Worm (Caenorhabditis elegans): ENCODE results near the gene pudl-2.
A peak's percentile ranks its signal among the peaks of the same experiment; 100 is the strongest.

Gene pudl-2

ce11 chrIV:2805525-2805924 lies 29.1 kb upstream of the pudl-2 start, which contains the start of gene Y54G2A.45:
Gene Y54G2A.45 (plus strand): TSS chrIV:2805857.
- TF ChIP-seq ces-1 (GFP tag; optimal IDR thresholded peaks at IDR 0.05) (no peak), sptf-1 (tag; optimal IDR thresholded peaks at IDR 0.05) (peak; percentile 79), ceh-39 (tag; optimal IDR thresholded peaks at IDR 0.05) (no peak), cnd-1 (tag; optimal IDR thresholded peaks at IDR 0.05) (peak; percentile 78), ceh-83 (GFP tag; optimal IDR thresholded peaks at IDR 0.05) (peak; percentile 72), sem-2 (GFP tag; optimal IDR thresholded peaks at IDR 0.05) (peak; percentile 58), mls-2 (tag; optimal IDR thresholded peaks at IDR 0.05) (peak; percentile 64), bed-3 (GFP tag; optimal IDR thresholded peaks at IDR 0.05) (no peak), zip-8 (tag; optimal IDR thresholded peaks at IDR 0.05) (no peak), tbx-8 (GFP tag; optimal IDR thresholded peaks at IDR 0.05) (no peak), hlh-1 (tag; optimal IDR thresholded peaks at IDR 0.05) (no peak), M03D4.4 (tag; optimal IDR thresholded peaks at IDR 0.05) (peak; percentile 76), lsy-2 (tag; optimal IDR thresholded peaks at IDR 0.05) (no peak), ceh-43 (GFP tag; optimal IDR thresholded peaks at IDR 0.05) (peak; percentile 7), mep-1 (tag; optimal IDR thresholded peaks at IDR 0.05) (peak; percentile 36), unc-120 (tag; optimal IDR thresholded peaks at IDR 0.05; ENCODE audit: poor library complexity, severe bottlenecking) (peak; percentile 71), lin-32 (GFP tag; optimal IDR thresholded peaks at IDR 0.05) (peak; percentile 28), nhr-28 (tag; optimal IDR thresholded peaks at IDR 0.05) (no peak), drap-1 (GFP tag; optimal IDR thresholded peaks at IDR 0.05) (peak; percentile 66), nhr-12 (tag; optimal IDR thresholded peaks at IDR 0.05) (no peak), elt-3 (tag; optimal IDR thresholded peaks at IDR 0.05) (no peak), flh-1 (GFP tag; optimal IDR thresholded peaks at IDR 0.05) (peak; percentile 36)

ce11 chrIV:2808154-2808553 lies 26.5 kb upstream of the pudl-2 start:
- TF ChIP-seq ces-1 (GFP tag; optimal IDR thresholded peaks at IDR 0.05) (no peak), ceh-83 (GFP tag; optimal IDR thresholded peaks at IDR 0.05) (no peak), ham-2 (GFP tag; optimal IDR thresholded peaks at IDR 0.05) (no peak), hlh-1 (tag; optimal IDR thresholded peaks at IDR 0.05) (no peak), lsy-2 (tag; optimal IDR thresholded peaks at IDR 0.05) (no peak), unc-62 (GFP tag; optimal IDR thresholded peaks at IDR 0.05) (no peak), nhr-237 (tag; optimal IDR thresholded peaks at IDR 0.05) (no peak), elt-1 (tag; optimal IDR thresholded peaks at IDR 0.05; ENCODE audit: borderline replicate concordance, insufficient read depth) (no peak), tbx-8 (GFP tag; optimal IDR thresholded peaks at IDR 0.05) (no peak), unc-120 (tag; optimal IDR thresholded peaks at IDR 0.05; ENCODE audit: poor library complexity, severe bottlenecking) (no peak), flh-1 (GFP tag; optimal IDR thresholded peaks at IDR 0.05) (no peak), nhr-12 (tag; optimal IDR thresholded peaks at IDR 0.05) (no peak), M03D4.4 (tag; optimal IDR thresholded peaks at IDR 0.05) (no peak)

- TF ChIP-seq nhr-237 (tag; optimal IDR thresholded peaks at IDR 0.05), result no peak
- peak; percentile 13 for TF ChIP-seq elt-1 (tag; optimal IDR thresholded peaks at IDR 0.05; ENCODE audit: borderline replicate concordance, insufficient read depth)
- TF ChIP-seq unc-62 (GFP tag; optimal IDR thresholded peaks at IDR 0.05), result no peak
- TF ChIP-seq ham-2 (GFP tag; optimal IDR thresholded peaks at IDR 0.05), result peak; percentile 27
- no peak for TF ChIP-seq M03D4.4 (tag; optimal IDR thresholded peaks at IDR 0.05)
- TF ChIP-seq lin-13 (tag; optimal IDR thresholded peaks at IDR 0.05), result no peak
- TF ChIP-seq nhr-12 (tag; optimal IDR thresholded peaks at IDR 0.05), result no peak
- TF ChIP-seq blmp-1 (tag; optimal IDR thresholded peaks at IDR 0.05), result peak; percentile 88
- TF ChIP-seq flh-1 (GFP tag; optimal IDR thresholded peaks at IDR 0.05), result no peak
- TF ChIP-seq ces-1 (GFP tag; optimal IDR thresholded peaks at IDR 0.05), result no peak
Measured at ce11 chrIV:2809208-2809607, 25.4 kb upstream of the pudl-2 start, which contains the start of gene Y54G2A.76. Gene Y54G2A.76 (plus strand): TSS chrIV:2809410.

- TF ChIP-seq nhr-76 (tag; optimal IDR thresholded peaks at IDR 0.05) (no peak), zip-8 (tag; optimal IDR thresholded peaks at IDR 0.05) (no peak), lin-13 (tag; optimal IDR thresholded peaks at IDR 0.05) (no peak)
Measured at ce11 chrIV:2817038-2817437, 17.6 kb upstream of the pudl-2 start.

ce11 chrIV:2819633-2820032 lies 15.0 kb upstream of the pudl-2 start, which contains the start of gene Y54G2A.13:
Gene Y54G2A.13 (minus strand): TSS chrIV:2819733.
- TF ChIP-seq mab-5 (tag; optimal IDR thresholded peaks at IDR 0.05) (no peak), lin-32 (GFP tag; optimal IDR thresholded peaks at IDR 0.05) (no peak), lin-13 (tag; optimal IDR thresholded peaks at IDR 0.05) (no peak), unc-39 (tag; optimal IDR thresholded peaks at IDR 0.05) (no peak), bed-3 (GFP tag; optimal IDR thresholded peaks at IDR 0.05) (no peak), M03D4.4 (tag; optimal IDR thresholded peaks at IDR 0.05) (no peak), zip-8 (tag; optimal IDR thresholded peaks at IDR 0.05) (no peak), flh-1 (GFP tag; optimal IDR thresholded peaks at IDR 0.05) (no peak), mep-1 (tag; optimal IDR thresholded peaks at IDR 0.05) (no peak), ces-1 (GFP tag; optimal IDR thresholded peaks at IDR 0.05) (no peak), blmp-1 (tag; optimal IDR thresholded peaks at IDR 0.05) (no peak), unc-120 (tag; optimal IDR thresholded peaks at IDR 0.05; ENCODE audit: poor library complexity, severe bottlenecking) (no peak), nhr-2 (tag; optimal IDR thresholded peaks at IDR 0.05) (no peak), nhr-76 (tag; optimal IDR thresholded peaks at IDR 0.05) (no peak), ztf-11 (tag; optimal IDR thresholded peaks at IDR 0.05) (no peak), snpc-4 (tag; optimal IDR thresholded peaks at IDR 0.05) (no peak), ceh-39 (tag; optimal IDR thresholded peaks at IDR 0.05) (no peak), sptf-1 (tag; optimal IDR thresholded peaks at IDR 0.05) (no peak), nhr-12 (tag; optimal IDR thresholded peaks at IDR 0.05) (no peak), elt-1 (tag; optimal IDR thresholded peaks at IDR 0.05; ENCODE audit: borderline replicate concordance, insufficient read depth) (no peak)

Measured in whole organism, mixed stage, embryonic.